Fruit fly (Drosophila melanogaster): Measurements from ENCODE around the gene PH4alphaEFB.

Gene PH4alphaEFB

DNA sequence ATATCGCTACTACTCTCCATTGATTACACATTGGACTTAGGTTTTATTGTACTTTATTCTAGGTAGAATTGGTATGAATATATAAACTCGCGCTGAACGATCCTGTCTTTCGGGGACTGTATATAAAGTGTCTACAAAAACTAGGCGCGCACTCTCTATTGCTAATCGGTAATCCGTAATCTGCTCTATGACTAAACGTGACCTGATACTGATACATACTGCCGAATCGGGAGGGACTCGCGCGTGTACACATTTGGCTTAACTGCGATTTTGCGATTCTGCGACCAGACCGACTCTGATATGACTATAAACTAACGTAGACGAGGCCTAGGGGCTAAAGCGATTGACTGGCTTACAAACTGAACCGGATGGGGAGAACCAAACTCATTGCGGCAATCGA, 40.2 kb upstream of the PH4alphaEFB start:
- TF ChIP-seq gl (tag; optimal IDR thresholded peaks at IDR 0.05) (no peak), CG9948 (tag; optimal IDR thresholded peaks at IDR 0.05) (no peak), CG4496 (GFP tag; IDR thresholded peaks at IDR 0.05) (no peak), CG34367 (tag; optimal IDR thresholded peaks at IDR 0.05) (no peak), CG14655 (GFP tag; optimal IDR thresholded peaks at IDR 0.05) (no peak), Snoo (tag; optimal IDR thresholded peaks at IDR 0.05) (no peak), D1 (tag; optimal IDR thresholded peaks at IDR 0.05) (no peak), CG12605 (GFP tag; IDR thresholded peaks at IDR 0.05) (no peak), Pif1A (GFP tag; optimal IDR thresholded peaks at IDR 0.05) (no peak), rn (GFP tag; IDR thresholded peaks at IDR 0.05) (no peak)

DNA sequence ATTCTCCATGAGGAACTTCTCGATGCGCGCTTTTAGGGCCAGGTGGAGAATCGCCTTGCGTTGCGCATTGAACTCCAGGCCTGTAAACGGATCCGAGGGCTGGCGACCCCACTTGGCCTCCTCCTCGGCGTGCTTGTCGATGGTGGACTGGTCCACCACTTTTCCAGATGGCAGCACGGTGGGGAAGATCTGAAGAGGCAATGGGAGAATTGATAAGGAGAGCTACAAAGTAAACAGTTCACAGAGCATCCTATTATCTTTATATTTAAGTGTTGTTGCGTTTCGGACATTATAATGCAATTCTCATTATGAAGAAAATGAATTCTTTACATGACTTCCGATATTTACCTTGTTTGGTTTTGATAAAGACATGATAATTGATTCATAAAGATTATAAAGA, 39.2 kb upstream of the PH4alphaEFB start:
- no peak for TF ChIP-seq gl (tag; optimal IDR thresholded peaks at IDR 0.05)
- no peak for TF ChIP-seq D1 (tag; optimal IDR thresholded peaks at IDR 0.05)
- TF ChIP-seq rn (GFP tag; IDR thresholded peaks at IDR 0.05): no peak
- TF ChIP-seq CG8301 (tag; optimal IDR thresholded peaks at IDR 0.05): no peak
- no peak for TF ChIP-seq CG4496 (GFP tag; IDR thresholded peaks at IDR 0.05)
- no peak for TF ChIP-seq EcR (GFP tag; optimal IDR thresholded peaks at IDR 0.05)
- TF ChIP-seq CG14655 (GFP tag; optimal IDR thresholded peaks at IDR 0.05): no peak
- no peak for TF ChIP-seq Pif1B (GFP tag; optimal IDR thresholded peaks at IDR 0.05)
- no peak for TF ChIP-seq CG34367 (tag; optimal IDR thresholded peaks at IDR 0.05)
- no peak for TF ChIP-seq CG9948 (tag; optimal IDR thresholded peaks at IDR 0.05)
- TF ChIP-seq CG13204 (GFP tag; optimal IDR thresholded peaks at IDR 0.05): no peak
- no peak for TF ChIP-seq CG15710 (tag; optimal IDR thresholded peaks at IDR 0.05)
- TF ChIP-seq CG12605 (GFP tag; IDR thresholded peaks at IDR 0.05): no peak

DNA sequence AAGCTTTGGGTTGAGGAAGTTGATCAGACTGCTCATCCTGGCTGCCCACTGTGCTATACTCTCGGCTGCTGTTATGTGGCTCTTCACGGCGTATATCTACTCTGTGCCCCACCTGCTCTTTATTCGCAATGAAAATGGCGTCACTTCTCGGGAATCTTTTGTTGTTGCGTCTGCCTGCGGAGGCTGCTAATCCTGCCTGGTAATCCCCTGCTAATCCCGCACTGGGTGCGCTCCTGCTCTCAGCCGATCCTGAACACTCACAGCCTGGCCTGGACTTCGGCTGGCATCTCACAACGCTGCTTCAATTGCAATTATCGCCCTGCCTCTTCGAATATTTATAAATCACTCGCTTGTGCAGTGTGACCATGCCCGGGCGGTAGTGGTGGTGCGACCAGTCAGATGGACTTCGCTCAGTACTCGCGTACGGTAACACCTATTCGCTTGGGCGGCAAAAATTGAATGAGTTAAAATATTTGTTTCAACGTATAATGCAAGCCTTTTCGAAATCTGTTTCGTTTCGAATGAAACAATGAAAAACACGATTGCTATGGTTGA, 38.0 kb upstream of the PH4alphaEFB start, which contains the start of gene CG2218:
CG2218 (minus strand) TSS at position 472 of the 555 bp plus-strand sequence.
- TF ChIP-seq CG14655 (GFP tag; optimal IDR thresholded peaks at IDR 0.05) (no peak), CG4496 (GFP tag; IDR thresholded peaks at IDR 0.05) (peak; percentile 64; the same call in 2 of the 3 replicates), gl (tag; optimal IDR thresholded peaks at IDR 0.05) (peak; percentile 42)

DNA sequence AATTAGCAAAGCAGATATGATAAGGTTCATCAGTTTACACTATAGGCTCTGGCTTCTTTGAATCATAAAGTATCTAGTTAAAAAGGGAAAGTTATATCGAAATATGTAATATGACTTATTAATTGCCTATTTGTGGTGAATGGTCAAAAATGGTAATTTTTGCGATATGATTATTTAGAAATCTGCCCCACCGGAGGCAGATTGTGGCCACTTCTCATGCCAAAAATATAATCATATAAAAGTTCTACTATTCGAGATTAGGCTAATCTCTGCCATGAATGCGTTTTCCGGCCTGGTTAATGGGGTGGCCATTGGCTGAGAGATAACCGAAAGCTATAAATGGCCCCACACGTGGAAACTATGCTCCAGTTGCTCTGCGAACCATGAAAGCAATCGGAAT, 37.4 kb upstream of the PH4alphaEFB start, which contains the start of gene CG15533:
CG15533 (plus strand) TSS at position 362 of the 400 bp plus-strand sequence.
- TF ChIP-seq rn (GFP tag; IDR thresholded peaks at IDR 0.05) (no peak), CG12605 (GFP tag; IDR thresholded peaks at IDR 0.05) (no peak), fd96Ca (GFP tag; IDR thresholded peaks at IDR 0.05) (no peak), CG14655 (GFP tag; optimal IDR thresholded peaks at IDR 0.05) (no peak), D1 (tag; optimal IDR thresholded peaks at IDR 0.05) (no peak), Snoo (tag; optimal IDR thresholded peaks at IDR 0.05) (no peak), Pif1B (GFP tag; optimal IDR thresholded peaks at IDR 0.05) (no peak), CG17806 (tag; optimal IDR thresholded peaks at IDR 0.05) (no peak), CG8301 (tag; optimal IDR thresholded peaks at IDR 0.05) (no peak), CG34367 (tag; optimal IDR thresholded peaks at IDR 0.05) (no peak), Ets98B (GFP tag; IDR thresholded peaks at IDR 0.05) (no peak), Pif1A (GFP tag; optimal IDR thresholded peaks at IDR 0.05) (no peak), CG4496 (GFP tag; IDR thresholded peaks at IDR 0.05) (no peak), CG15710 (tag; optimal IDR thresholded peaks at IDR 0.05) (no peak), CG32121 (GFP tag; IDR thresholded peaks at IDR 0.05) (no peak), CG8159 (tag; optimal IDR thresholded peaks at IDR 0.05) (no peak), CG13204 (GFP tag; optimal IDR thresholded peaks at IDR 0.05) (no peak), CG9948 (tag; optimal IDR thresholded peaks at IDR 0.05) (no peak), gl (tag; optimal IDR thresholded peaks at IDR 0.05) (no peak)

DNA sequence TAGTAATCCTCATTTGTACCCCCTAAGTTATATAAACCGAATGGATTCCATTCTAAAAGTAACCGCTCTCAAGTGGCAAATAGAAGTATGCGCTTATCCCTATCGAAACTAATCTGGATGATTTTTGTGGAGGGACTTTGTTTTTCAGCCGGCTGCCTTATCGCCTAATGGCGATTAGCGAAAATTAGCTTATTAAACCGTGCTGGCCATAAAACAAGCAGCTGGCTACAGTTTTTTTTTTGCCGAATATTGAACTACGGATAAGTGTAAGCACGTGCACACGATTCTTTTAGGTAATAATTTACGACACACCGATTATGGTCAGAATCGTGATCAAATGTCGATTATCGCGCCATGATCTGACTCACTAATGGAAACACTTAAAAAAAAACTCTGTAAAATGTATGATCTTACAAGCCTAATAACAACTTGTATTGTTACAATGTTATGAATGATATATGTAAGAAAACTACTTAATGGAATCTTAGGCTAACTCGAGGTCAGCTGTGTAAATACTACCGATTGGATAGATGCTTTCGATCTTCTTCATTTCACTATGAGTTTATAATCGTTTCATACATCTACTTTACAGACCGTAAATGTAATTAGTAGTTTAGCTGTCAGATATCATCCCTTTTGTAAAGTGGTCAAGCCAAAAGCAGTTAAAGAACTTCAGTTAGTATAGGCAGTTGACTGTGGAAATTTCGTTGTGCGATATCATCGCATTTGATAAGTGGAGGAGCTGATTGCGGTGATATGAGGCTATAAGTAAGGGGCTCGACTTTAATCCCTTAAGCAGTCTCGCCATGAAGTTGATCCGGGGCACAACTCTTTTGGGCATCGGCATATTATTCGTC, 34.4 kb upstream of the PH4alphaEFB start, which contains the start of gene CG15534:
CG15534 (plus strand) TSS at position 807 of the 857 bp plus-strand sequence.
- TF ChIP-seq CG17806 (tag; optimal IDR thresholded peaks at IDR 0.05) (no peak), CG15710 (tag; optimal IDR thresholded peaks at IDR 0.05) (no peak), CG13204 (GFP tag; optimal IDR thresholded peaks at IDR 0.05) (no peak), CG8159 (tag; optimal IDR thresholded peaks at IDR 0.05) (no peak), Snoo (tag; optimal IDR thresholded peaks at IDR 0.05) (no peak), gl (tag; optimal IDR thresholded peaks at IDR 0.05) (no peak), D1 (tag; optimal IDR thresholded peaks at IDR 0.05) (no peak), Ets98B (GFP tag; IDR thresholded peaks at IDR 0.05) (no peak), CG10348 (GFP tag; IDR thresholded peaks at IDR 0.05) (no peak), CG12605 (GFP tag; IDR thresholded peaks at IDR 0.05) (no peak), CG14655 (GFP tag; optimal IDR thresholded peaks at IDR 0.05) (no peak), Pif1A (GFP tag; optimal IDR thresholded peaks at IDR 0.05) (no peak), CG4496 (GFP tag; IDR thresholded peaks at IDR 0.05) (no peak), CG34367 (tag; optimal IDR thresholded peaks at IDR 0.05) (no peak), EcR (GFP tag; optimal IDR thresholded peaks at IDR 0.05) (no peak), CG9948 (tag; optimal IDR thresholded peaks at IDR 0.05) (no peak)

DNA sequence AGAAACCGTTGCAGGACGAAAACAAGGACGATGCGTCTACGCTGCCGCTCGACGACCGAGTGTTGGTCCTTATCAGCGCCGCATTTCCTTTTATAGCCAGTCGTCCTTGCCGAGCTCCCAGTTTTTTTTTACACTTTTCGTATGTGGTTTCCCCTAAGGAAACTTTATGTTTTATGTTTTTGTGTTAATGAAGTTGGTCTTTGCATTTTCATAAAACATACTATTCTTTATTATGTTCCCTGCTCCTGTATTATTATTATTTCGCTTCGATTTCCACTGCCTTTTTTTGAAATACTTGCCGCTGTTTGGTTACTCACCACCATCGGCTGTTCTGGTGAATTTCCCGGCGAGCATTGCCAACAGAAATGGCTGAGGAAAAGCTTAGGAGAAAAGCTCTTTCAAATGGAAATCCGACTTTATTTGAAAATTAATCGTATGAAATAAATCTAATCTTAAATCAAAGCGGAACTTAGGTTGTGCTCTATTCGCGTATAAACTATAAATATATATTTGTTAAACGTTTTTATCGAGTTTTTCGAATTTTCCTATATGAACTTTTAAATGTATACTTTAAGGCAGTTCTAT, 22.2 kb upstream of the PH4alphaEFB start, which contains the start of gene CG15537:
CG15537 (minus strand) TSS at position 51 of the 585 bp plus-strand sequence.
- TF ChIP-seq CG13204 (GFP tag; optimal IDR thresholded peaks at IDR 0.05): no peak
- TF ChIP-seq CG14655 (GFP tag; optimal IDR thresholded peaks at IDR 0.05): no peak
- TF ChIP-seq CG32121 (GFP tag; IDR thresholded peaks at IDR 0.05): no peak
- TF ChIP-seq CG12605 (GFP tag; IDR thresholded peaks at IDR 0.05): no peak
- no peak for TF ChIP-seq CG8159 (tag; optimal IDR thresholded peaks at IDR 0.05)
- TF ChIP-seq CG10348 (GFP tag; IDR thresholded peaks at IDR 0.05): no peak
- TF ChIP-seq EcR (GFP tag; optimal IDR thresholded peaks at IDR 0.05): no peak
- TF ChIP-seq fd96Ca (GFP tag; IDR thresholded peaks at IDR 0.05): no peak
- TF ChIP-seq CG8301 (tag; optimal IDR thresholded peaks at IDR 0.05): no peak
- no peak for TF ChIP-seq rn (GFP tag; IDR thresholded peaks at IDR 0.05)
- TF ChIP-seq Pif1A (GFP tag; optimal IDR thresholded peaks at IDR 0.05): no peak
- no peak for TF ChIP-seq Snoo (tag; optimal IDR thresholded peaks at IDR 0.05)
- TF ChIP-seq CG17806 (tag; optimal IDR thresholded peaks at IDR 0.05): no peak
- no peak for TF ChIP-seq Ets98B (GFP tag; IDR thresholded peaks at IDR 0.05)
- TF ChIP-seq CG4496 (GFP tag; IDR thresholded peaks at IDR 0.05): no peak
- no peak for TF ChIP-seq Pif1B (GFP tag; optimal IDR thresholded peaks at IDR 0.05)
- no peak for TF ChIP-seq CG15710 (tag; optimal IDR thresholded peaks at IDR 0.05)
